Fruit fly (Drosophila melanogaster): ENCODE data around the gene CG12017.

DNA sequence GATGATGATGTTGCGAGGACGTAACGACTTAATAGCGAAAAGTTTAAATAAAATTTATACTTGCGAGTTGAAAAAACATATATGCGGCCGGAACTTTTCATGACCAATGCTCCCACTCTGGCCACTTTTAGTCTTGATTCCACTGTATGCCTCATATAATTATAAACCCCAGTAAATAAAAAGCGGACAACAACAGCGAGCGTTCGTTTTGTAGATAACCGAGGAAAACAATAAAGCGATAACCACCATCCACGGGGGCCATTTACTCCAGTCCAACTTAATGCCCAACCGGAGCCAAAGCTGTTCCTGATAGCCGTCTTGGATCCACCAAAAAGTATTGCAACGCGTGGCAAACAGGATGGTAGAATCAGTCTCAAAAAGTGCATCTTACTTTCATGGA is 43.7 kb upstream of the CG12017 start:
- TF ChIP-seq psq (optimal IDR thresholded peaks at IDR 0.05) (no peak), h (optimal IDR thresholded peaks at IDR 0.05) (no peak)

Data from Kc167 (cell line).